Fruit fly (Drosophila melanogaster) whole organism, prepupa: ENCODE data around the gene CG3841.

Source experiments
- Blimp-1 ChIP-seq: fragments of 200-800 bp; sonication (Bioruptor generic); optimal IDR thresholded peaks from 3 replicates; lab custom pipeline; 2017; ENCODE audit warnings: missing biosample characterization, missing genetic modification characterization, mild to moderate bottlenecking, moderate library complexity, missing genetic modification reagents
- CG10631 ChIP-seq: fragments of 200-800 bp; sonication (Bioruptor generic); optimal IDR thresholded peaks from 2 replicates; lab custom pipeline; 2016; ENCODE audit warnings: missing biosample characterization, missing genetic modification characterization
- CG10669 ChIP-seq: fragments of 200-800 bp; sonication (Bioruptor generic); optimal IDR thresholded peaks from 3 replicates; lab custom pipeline; 2018; ENCODE audit warnings: missing biosample characterization, mild to moderate bottlenecking, missing genetic modification characterization, moderate library complexity
- CG11762 ChIP-seq: fragments of 200-800 bp; sonication (Bioruptor generic); optimal IDR thresholded peaks from 3 replicates; lab custom pipeline; 2016; ENCODE audit warnings: missing biosample characterization, missing genetic modification characterization; ENCODE audit not compliant: insufficient read depth
- CG11902 ChIP-seq: fragments of 200-800 bp; sonication (Bioruptor generic); optimal IDR thresholded peaks from 3 replicates; lab custom pipeline; 2016; ENCODE audit warnings: missing biosample characterization, missing genetic modification characterization
- CG15336 ChIP-seq: fragments of 200-800 bp; sonication (Bioruptor generic); IDR thresholded peaks from 2 replicates; pipeline ENCODE4 v1.3.6; 2022; ENCODE audit warnings: missing biosample characterization, missing genetic modification characterization
- CG1621 ChIP-seq: fragments of 200-800 bp; sonication (Bioruptor generic); optimal IDR thresholded peaks from 3 replicates; lab custom pipeline; 2018; ENCODE audit warnings: missing biosample characterization, mild to moderate bottlenecking, missing genetic modification characterization
- CG16779 ChIP-seq: fragments of 200-800 bp; sonication (Bioruptor generic); optimal IDR thresholded peaks from 3 replicates; lab custom pipeline; 2017; ENCODE audit warnings: missing biosample characterization, mild to moderate bottlenecking, missing genetic modification characterization
- CG32006 ChIP-seq: fragments of 200-800 bp; sonication (Bioruptor generic); optimal IDR thresholded peaks from 3 replicates; lab custom pipeline; 2017; ENCODE audit warnings: missing biosample characterization, mild to moderate bottlenecking, missing genetic modification characterization
- CG34406 ChIP-seq: fragments of 200-800 bp; sonication (Bioruptor generic); optimal IDR thresholded peaks from 3 replicates; lab custom pipeline; 2016; ENCODE audit warnings: missing biosample characterization, missing genetic modification characterization
- CG3919 ChIP-seq: fragments of 200-800 bp; sonication (Bioruptor generic); optimal IDR thresholded peaks from 3 replicates; lab custom pipeline; 2016; ENCODE audit warnings: missing biosample characterization, missing genetic modification characterization
- CG6163 ChIP-seq: fragments of 200-800 bp; sonication (Bioruptor generic); IDR thresholded peaks from 3 replicates; pipeline ENCODE4 v1.3.6; 2022; ENCODE audit warnings: missing biosample characterization, missing genetic modification characterization
- CG6276 ChIP-seq: fragments of 200-800 bp; sonication (Bioruptor generic); optimal IDR thresholded peaks from 2 replicates; lab custom pipeline; 2017; ENCODE audit warnings: missing biosample characterization, mild to moderate bottlenecking, missing genetic modification characterization
- CG6792 ChIP-seq: fragments of 200-800 bp; sonication (Bioruptor generic); optimal IDR thresholded peaks from 3 replicates; lab custom pipeline; 2016; ENCODE audit warnings: missing biosample characterization, missing genetic modification characterization
- CG6854 ChIP-seq: fragments of 200-800 bp; sonication (Bioruptor generic); optimal IDR thresholded peaks from 2 replicates; lab custom pipeline; 2017; ENCODE audit warnings: missing biosample characterization, mild to moderate bottlenecking, missing genetic modification characterization
- CG7368 ChIP-seq: fragments of 200-800 bp; sonication (Bioruptor generic); optimal IDR thresholded peaks from 3 replicates; lab custom pipeline; 2016; ENCODE audit warnings: missing biosample characterization, missing genetic modification characterization
- CG8119 ChIP-seq: fragments of 200-800 bp; sonication (Bioruptor generic); IDR thresholded peaks from 3 replicates; pipeline ENCODE4 v1.3.6; 2022; ENCODE audit warnings: missing biosample characterization, missing genetic modification characterization
- CG8319 ChIP-seq: fragments of 200-800 bp; sonication (Bioruptor generic); optimal IDR thresholded peaks from 3 replicates; lab custom pipeline; 2016; ENCODE audit warnings: missing biosample characterization, missing genetic modification characterization
- CG8632 ChIP-seq: fragments of 200-800 bp; sonication (Bioruptor generic); optimal IDR thresholded peaks from 3 replicates; lab custom pipeline; 2016; ENCODE audit warnings: missing biosample characterization, missing genetic modification characterization
- Eip75B ChIP-seq: fragments of 200-800 bp; sonication (Bioruptor generic); optimal IDR thresholded peaks from 3 replicates; lab custom pipeline; 2016; ENCODE audit warnings: missing biosample characterization, missing genetic modification characterization
- Eip78C ChIP-seq: fragments of 200-800 bp; sonication (Bioruptor generic); peaks from one replicate; lab custom pipeline; 2016; ENCODE audit warnings: missing biosample characterization, missing genetic modification characterization
- Ets21C ChIP-seq: fragments of 200-800 bp; sonication (Bioruptor generic); optimal IDR thresholded peaks from 3 replicates; lab custom pipeline; 2016; ENCODE audit warnings: missing biosample characterization, missing genetic modification characterization
- Gug ChIP-seq: fragments of 200-800 bp; sonication (Bioruptor generic); IDR thresholded peaks from 2 replicates; pipeline ENCODE4 v1.3.6; 2022; ENCODE audit warnings: missing biosample characterization, missing genetic modification characterization
- Hr4 ChIP-seq: fragments of 200-800 bp; sonication (Bioruptor generic); optimal IDR thresholded peaks from 3 replicates; lab custom pipeline; 2016; ENCODE audit warnings: missing biosample characterization, missing genetic modification characterization
- Met ChIP-seq: fragments of 200-800 bp; sonication (Bioruptor generic); optimal IDR thresholded peaks from 3 replicates; lab custom pipeline; 2016; ENCODE audit warnings: missing biosample characterization, missing genetic modification characterization
- OdsH ChIP-seq: fragments of 200-800 bp; sonication (Bioruptor generic); optimal IDR thresholded peaks from 3 replicates; lab custom pipeline; 2016; ENCODE audit warnings: missing biosample characterization, missing genetic modification characterization
- Smox ChIP-seq: fragments of 200-800 bp; sonication (Bioruptor generic); optimal IDR thresholded peaks from 3 replicates; lab custom pipeline; 2016; ENCODE audit warnings: missing biosample characterization, missing genetic modification characterization
- Sox102F ChIP-seq: fragments of 200-800 bp; sonication (Bioruptor generic); optimal IDR thresholded peaks from 2 replicates; lab custom pipeline; 2016; ENCODE audit warnings: missing biosample characterization, mild to moderate bottlenecking, missing genetic modification characterization
- Sox14 ChIP-seq: fragments of 200-800 bp; sonication (Bioruptor generic); optimal IDR thresholded peaks from 3 replicates; lab custom pipeline; 2016; ENCODE audit warnings: missing biosample characterization, missing genetic modification characterization
- Sox15 ChIP-seq: fragments of 200-800 bp; sonication (Bioruptor generic); optimal IDR thresholded peaks from 3 replicates; lab custom pipeline; 2016; ENCODE audit warnings: missing biosample characterization, missing genetic modification characterization
- achi ChIP-seq: fragments of 200-800 bp; sonication (Bioruptor generic); optimal IDR thresholded peaks from 3 replicates; lab custom pipeline; 2016; ENCODE audit warnings: missing biosample characterization, missing genetic modification characterization
- acj6 ChIP-seq: fragments of 200-800 bp; sonication (Bioruptor generic); optimal IDR thresholded peaks from 3 replicates; lab custom pipeline; 2016; ENCODE audit warnings: missing biosample characterization, missing genetic modification characterization
- cyc ChIP-seq: fragments of 200-800 bp; sonication (Bioruptor generic); optimal IDR thresholded peaks from 3 replicates; lab custom pipeline; 2016; ENCODE audit warnings: missing biosample characterization, missing genetic modification characterization
- dac ChIP-seq: fragments of 200-800 bp; sonication (Bioruptor generic); optimal IDR thresholded peaks from 2 replicates; lab custom pipeline; 2017; ENCODE audit warnings: missing biosample characterization, mild to moderate bottlenecking, missing genetic modification characterization
- dsx ChIP-seq: fragments of 200-800 bp; optimal IDR thresholded peaks from 3 replicates; lab custom pipeline; 2019; ENCODE audit warnings: missing biosample characterization, mild to moderate bottlenecking, missing genetic modification characterization, moderate library complexity; ENCODE audit not compliant: poor library complexity, severe bottlenecking
- eg ChIP-seq: fragments of 200-800 bp; sonication (Bioruptor generic); IDR thresholded peaks from 3 replicates; pipeline ENCODE4 v1.3.6; 2022; ENCODE audit warnings: missing biosample characterization, missing genetic modification characterization
- fd59A ChIP-seq: fragments of 200-800 bp; sonication (Bioruptor generic); optimal IDR thresholded peaks from 2 replicates; lab custom pipeline; 2017; ENCODE audit warnings: missing biosample characterization, mild to moderate bottlenecking, missing genetic modification characterization, missing genetic modification reagents
- fd85E ChIP-seq: fragments of 200-800 bp; sonication (Bioruptor generic); optimal IDR thresholded peaks from 3 replicates; lab custom pipeline; 2016; ENCODE audit warnings: missing biosample characterization, missing genetic modification characterization
- fkh ChIP-seq: fragments of 200-800 bp; sonication (Bioruptor generic); optimal IDR thresholded peaks from 3 replicates; lab custom pipeline; 2017; ENCODE audit warnings: missing biosample characterization, mild to moderate bottlenecking, missing genetic modification characterization, moderate library complexity
- pdm3 ChIP-seq: fragments of 200-800 bp; sonication (Bioruptor generic); optimal IDR thresholded peaks from 3 replicates; lab custom pipeline; 2016; ENCODE audit warnings: missing biosample characterization, missing genetic modification characterization
- spab ChIP-seq: fragments of 200-800 bp; sonication (Bioruptor generic); optimal IDR thresholded peaks from 2 replicates; lab custom pipeline; 2017; ENCODE audit warnings: missing biosample characterization, mild to moderate bottlenecking, missing genetic modification characterization, missing genetic modification reagents
- ss ChIP-seq, 2 experiments: fragments of 200-800 bp; sonication (Bioruptor generic); optimal IDR thresholded peaks; 2 replicates in 1 of 2; 3 replicates in 1 of 2; lab custom pipeline; 2017 to 2018; ENCODE audit warnings: mild to moderate bottlenecking in 2 of 2, missing biosample characterization in 2 of 2, missing genetic modification characterization in 2 of 2, moderate library complexity in 1 of 2
- svp ChIP-seq: fragments of 200-800 bp; sonication (Bioruptor generic); peaks from one replicate; lab custom pipeline; 2016; ENCODE audit warnings: missing biosample characterization, missing genetic modification characterization
- topi ChIP-seq: fragments of 200-800 bp; sonication (Bioruptor generic); optimal IDR thresholded peaks from 3 replicates; lab custom pipeline; 2016; ENCODE audit warnings: missing biosample characterization, missing genetic modification characterization

Gene CG3841

dm6 chr2L:9591146-9591545 is 1.9 kb downstream of the CG3841 start:
- TF ChIP-seq Hr4 (GFP tag; lab: Kevin White, UChicago): no peak
- no peak for TF ChIP-seq CG1621 (tag; lab: Kevin White, UChicago)
- TF ChIP-seq CG8119 (GFP tag; lab: Robert Waterston, UW): no peak
- no peak for TF ChIP-seq Sox15
- no peak for TF ChIP-seq Blimp-1 (GFP tag; lab: Kevin White, UChicago)
- no peak for TF ChIP-seq Ets21C (GFP tag; lab: Kevin White, UChicago)
- no peak for TF ChIP-seq CG10631 (GFP tag; lab: Kevin White, UChicago)
- TF ChIP-seq fkh (GFP tag; lab: Kevin White, UChicago): no peak
- TF ChIP-seq Sox14 (GFP tag; lab: Kevin White, UChicago): no peak
- no peak for TF ChIP-seq eg (GFP tag; lab: Robert Waterston, UW)
- TF ChIP-seq CG6276 (GFP tag; lab: Kevin White, UChicago): no peak
- TF ChIP-seq CG11762 (GFP tag; lab: Kevin White, UChicago): no peak
- TF ChIP-seq svp (GFP tag; lab: Kevin White, UChicago): no peak
- TF ChIP-seq CG6163 (GFP tag; lab: Robert Waterston, UW): no peak
- TF ChIP-seq CG6854 (GFP tag; lab: Kevin White, UChicago): no peak

dm6 chr2L:9594625-9595300 is 5.5 kb downstream of the CG3841 start:
- TF ChIP-seq CG10631 (GFP tag; lab: Kevin White, UChicago) (peak; percentile 5), spab (GFP tag; lab: Kevin White, UChicago) (no peak), CG7368 (no peak), Met (GFP tag; lab: Kevin White, UChicago) (peak; percentile 6), CG11762 (GFP tag; lab: Kevin White, UChicago) (no peak), Smox (GFP tag; lab: Kevin White, UChicago) (peak; percentile 2), fkh (GFP tag; lab: Kevin White, UChicago) (peak; percentile 30), Blimp-1 (GFP tag; lab: Kevin White, UChicago) (no peak), OdsH (GFP tag; lab: Kevin White, UChicago) (no peak), CG1621 (tag; lab: Kevin White, UChicago) (no peak), CG8632 (no peak), svp (GFP tag; lab: Kevin White, UChicago) (peak; percentile 53), acj6 (GFP tag; lab: Kevin White, UChicago) (peak; percentile 5)
- TF ChIP-seq, all 60 proteins: peak for 6

- TF ChIP-seq CG8119 (GFP tag; lab: Robert Waterston, UW) (peak; percentile 55; the same call in 2 of the 3 replicates), Smox (GFP tag; lab: Kevin White, UChicago) (peak; percentile 6), CG6163 (GFP tag; lab: Robert Waterston, UW) (peak; percentile 72), CG34406 (GFP tag; lab: Kevin White, UChicago) (no peak), fd85E (GFP tag; lab: Kevin White, UChicago) (no peak), ss (GFP tag; optimal IDR thresholded peaks at IDR 0.05; lab: Kevin White, UChicago) (peak; percentile 65 to 86), Eip78C (GFP tag; lab: Kevin White, UChicago) (peak; percentile 73), Sox102F (GFP tag; lab: Kevin White, UChicago) (no peak), CG3919 (GFP tag; lab: Kevin White, UChicago) (peak; percentile 26), CG6792 (GFP tag; lab: Kevin White, UChicago) (peak; percentile 22), fd59A (no peak), dsx (GFP tag; lab: Kevin White, UChicago) (no peak), CG10631 (GFP tag; lab: Kevin White, UChicago) (peak; percentile 28), CG10669 (peak; percentile 22), Hr4 (GFP tag; lab: Kevin White, UChicago) (peak; percentile 4), pdm3 (GFP tag; lab: Kevin White, UChicago) (peak; percentile 12), cyc (GFP tag; lab: Kevin White, UChicago) (no peak), OdsH (GFP tag; lab: Kevin White, UChicago) (peak; percentile 12), CG32006 (peak; percentile 54), CG11902 (GFP tag; lab: Kevin White, UChicago) (no peak), CG8632 (no peak), achi (GFP tag; lab: Kevin White, UChicago) (peak; percentile 21), dac (GFP tag; lab: Kevin White, UChicago) (no peak), Eip75B (GFP tag; lab: Kevin White, UChicago) (no peak), CG15336 (GFP tag; lab: Robert Waterston, UW) (peak; percentile 45; the same call in 1 of the 2 replicates), Gug (peak; percentile 47), CG16779 (tag; lab: Kevin White, UChicago) (no peak), eg (GFP tag; lab: Robert Waterston, UW) (peak; percentile 60; the same call in 2 of the 3 replicates), acj6 (GFP tag; lab: Kevin White, UChicago) (peak; percentile 33), CG8319 (GFP tag; lab: Kevin White, UChicago) (no peak), CG6276 (GFP tag; lab: Kevin White, UChicago) (no peak), topi (GFP tag; lab: Kevin White, UChicago) (no peak)
These were observed 9.1 kb downstream of the CG3841 start for dm6 chr2L:9598390-9598789.
